Worm (Caenorhabditis elegans): ENCODE data around the gene F08F3.6.
A peak's percentile ranks its signal among the peaks of the same experiment; 100 is the strongest.

Gene F08F3.6

DNA sequence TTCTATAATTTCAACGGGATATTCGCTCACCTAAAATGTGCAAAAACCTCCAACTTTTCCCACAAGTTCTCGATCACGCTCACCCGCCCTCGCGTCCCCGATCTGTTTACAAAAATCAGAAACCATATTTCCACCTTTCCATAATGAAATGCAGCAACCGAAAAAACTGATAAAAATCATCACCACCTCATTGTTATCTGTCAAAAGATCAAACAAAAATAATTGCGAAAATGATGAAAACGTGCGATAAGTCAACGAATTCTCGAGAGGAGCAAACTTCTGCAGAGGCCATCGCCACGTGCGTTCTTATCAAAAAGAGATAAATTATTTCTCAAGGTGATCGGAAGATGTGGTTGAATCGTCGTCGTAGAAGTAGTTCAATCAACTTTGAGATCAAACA lies 5.1 kb upstream of the F08F3.6 start (continued):
- TF ChIP-seq nhr-237 (tag; optimal IDR thresholded peaks at IDR 0.05), result no peak
- TF ChIP-seq C34F6.9 (tag; optimal IDR thresholded peaks at IDR 0.05), result peak; percentile 0
- peak; percentile 92 for TF ChIP-seq ceh-16 (tag; optimal IDR thresholded peaks at IDR 0.05)
- peak; percentile 97 for TF ChIP-seq fos-1 (tag; optimal IDR thresholded peaks at IDR 0.05)
- peak; percentile 85 to 93 for TF ChIP-seq mdl-1 (tag; optimal IDR thresholded peaks at IDR 0.05)
- no peak for TF ChIP-seq dmd-4 (tag; optimal IDR thresholded peaks at IDR 0.05)
- no peak for TF ChIP-seq F13H6.1 (tag; optimal IDR thresholded peaks at IDR 0.05)
- TF ChIP-seq lin-39 (tag; optimal IDR thresholded peaks at IDR 0.05), result no peak
- no peak for TF ChIP-seq zag-1 (tag; optimal IDR thresholded peaks at IDR 0.05)
- TF ChIP-seq sma-3 (GFP tag; optimal IDR thresholded peaks at IDR 0.05), result peak; percentile 79
- TF ChIP-seq alr-1 (tag; optimal IDR thresholded peaks at IDR 0.05), result no peak
- no peak for TF ChIP-seq skn-1 (tag; optimal IDR thresholded peaks at IDR 0.05)
- peak; percentile 84 for TF ChIP-seq crh-2 (tag; optimal IDR thresholded peaks at IDR 0.05)
- no peak for TF ChIP-seq ztf-4 (tag; optimal IDR thresholded peaks at IDR 0.05)
- no peak for TF ChIP-seq unc-62 (GFP tag; optimal IDR thresholded peaks at IDR 0.05)
- no peak for TF ChIP-seq elt-3 (tag; optimal IDR thresholded peaks at IDR 0.05)
- no peak for TF ChIP-seq unc-39 (tag; optimal IDR thresholded peaks at IDR 0.05)
- TF ChIP-seq nhr-129 (tag; optimal IDR thresholded peaks at IDR 0.05), result peak; percentile 34
- TF ChIP-seq ceh-82 (tag; optimal IDR thresholded peaks at IDR 0.05), result no peak

- TF ChIP-seq nhr-129 (tag; optimal IDR thresholded peaks at IDR 0.05) (peak; percentile 26), unc-39 (tag; optimal IDR thresholded peaks at IDR 0.05) (no peak)
These were observed 3.3 kb upstream of the F08F3.6 start, which contains the start of gene cyp-14A5 for ce11 chrV:5423120-5423519. TSS of gene cyp-14A5 (minus strand) at chrV:5423282.

ce11 chrV:5412808-5413405 lies 7.0 kb downstream of the F08F3.6 start, which contains the start of gene F08F3.10:
TSS of gene F08F3.10 (plus strand) at chrV:5413355.
- TF ChIP-seq F13H6.1 (tag; optimal IDR thresholded peaks at IDR 0.05) (no peak), elt-3 (tag; optimal IDR thresholded peaks at IDR 0.05) (no peak), blmp-1 (tag; optimal IDR thresholded peaks at IDR 0.05; ENCODE audit: insufficient read depth) (peak; percentile 44), skn-1 (tag; optimal IDR thresholded peaks at IDR 0.05) (no peak), nhr-77 (tag; optimal IDR thresholded peaks at IDR 0.05) (no peak), nhr-10 (tag; optimal IDR thresholded peaks at IDR 0.05) (no peak), aly-2 (tag; optimal IDR thresholded peaks at IDR 0.05) (no peak), mab-5 (tag; optimal IDR thresholded peaks at IDR 0.05) (no peak), nhr-23 (tag; optimal IDR thresholded peaks at IDR 0.05) (no peak), sma-9 (GFP tag; optimal IDR thresholded peaks at IDR 0.05) (peak; percentile 69), sma-9 (tag; optimal IDR thresholded peaks at IDR 0.05) (no peak), mdl-1 (tag; optimal IDR thresholded peaks at IDR 0.05) (no peak), egl-27 (tag; optimal IDR thresholded peaks at IDR 0.05) (no peak), ZK546.5 (tag; optimal IDR thresholded peaks at IDR 0.05) (no peak), snpc-4 (tag; optimal IDR thresholded peaks at IDR 0.05) (no peak), sem-4 (tag; optimal IDR thresholded peaks at IDR 0.05) (no peak), nhr-25 (tag; optimal IDR thresholded peaks at IDR 0.05) (peak; percentile 34), dmd-4 (tag; optimal IDR thresholded peaks at IDR 0.05) (no peak), C34F6.9 (tag; optimal IDR thresholded peaks at IDR 0.05) (no peak), sma-3 (GFP tag; optimal IDR thresholded peaks at IDR 0.05) (no peak), Y55F3AM.14 (GFP tag; optimal IDR thresholded peaks at IDR 0.05) (no peak)

ce11 chrV:5410679-5411078 lies 9.2 kb downstream of the F08F3.6 start, which contains the start of gene F08F3.4:
TSS of gene F08F3.4 (plus strand) at chrV:5410955.
- TF ChIP-seq Y55F3AM.14 (GFP tag; optimal IDR thresholded peaks at IDR 0.05), result peak; percentile 99
- TF ChIP-seq mdl-1 (tag; optimal IDR thresholded peaks at IDR 0.05), result no peak
- no peak for TF ChIP-seq nhr-77 (tag; optimal IDR thresholded peaks at IDR 0.05)
- TF ChIP-seq nhr-6 (tag; optimal IDR thresholded peaks at IDR 0.05), result no peak
- no peak for TF ChIP-seq ceh-82 (tag; optimal IDR thresholded peaks at IDR 0.05)
- no peak for TF ChIP-seq elt-1 (tag; optimal IDR thresholded peaks at IDR 0.05)
- no peak for TF ChIP-seq peb-1 (tag; optimal IDR thresholded peaks at IDR 0.05)
- no peak for TF ChIP-seq lin-11 (tag; optimal IDR thresholded peaks at IDR 0.05)
- TF ChIP-seq elt-3 (tag; optimal IDR thresholded peaks at IDR 0.05), result no peak
- peak; percentile 59 for TF ChIP-seq sma-3 (GFP tag; optimal IDR thresholded peaks at IDR 0.05)
- TF ChIP-seq sma-9 (GFP tag; optimal IDR thresholded peaks at IDR 0.05), result peak; percentile 82
- no peak for TF ChIP-seq sma-9 (tag; optimal IDR thresholded peaks at IDR 0.05)
- no peak for TF ChIP-seq mbf-1 (tag; optimal IDR thresholded peaks at IDR 0.05)
- no peak for TF ChIP-seq fos-1 (tag; optimal IDR thresholded peaks at IDR 0.05)
- peak; percentile 11 for TF ChIP-seq blmp-1 (tag; optimal IDR thresholded peaks at IDR 0.05; ENCODE audit: insufficient read depth)
- no peak for TF ChIP-seq nhr-23 (tag; optimal IDR thresholded peaks at IDR 0.05)
- TF ChIP-seq lsy-2 (tag; optimal IDR thresholded peaks at IDR 0.05), result no peak
- TF ChIP-seq nhr-21 (tag; optimal IDR thresholded peaks at IDR 0.05), result peak; percentile 27
- TF ChIP-seq crh-2 (tag; optimal IDR thresholded peaks at IDR 0.05), result no peak
- peak; percentile 58 for TF ChIP-seq nhr-25 (tag; optimal IDR thresholded peaks at IDR 0.05)
- no peak for TF ChIP-seq nhr-12 (tag; optimal IDR thresholded peaks at IDR 0.05)
- TF ChIP-seq ama-1 (optimal IDR thresholded peaks at IDR 0.05), result no peak
- TF ChIP-seq aly-2 (tag; optimal IDR thresholded peaks at IDR 0.05), result no peak
- no peak for TF ChIP-seq snpc-4 (tag; optimal IDR thresholded peaks at IDR 0.05)
- TF ChIP-seq F13H6.1 (tag; optimal IDR thresholded peaks at IDR 0.05), result no peak
- TF ChIP-seq alr-1 (tag; optimal IDR thresholded peaks at IDR 0.05), result no peak
- TF ChIP-seq ztf-4 (tag; optimal IDR thresholded peaks at IDR 0.05), result no peak
- no peak for TF ChIP-seq R02D3.7 (tag; optimal IDR thresholded peaks at IDR 0.05)
- no peak for TF ChIP-seq lin-39 (tag; optimal IDR thresholded peaks at IDR 0.05)
- TF ChIP-seq unc-39 (tag; optimal IDR thresholded peaks at IDR 0.05), result no peak

Data from whole organism, L2 larva.